Fruit fly (Drosophila melanogaster) whole organism, pupa: ENCODE results near the gene CG18641.
A peak's percentile ranks its signal among the peaks of the same experiment; 100 is the strongest.

Experiments used
- CG13204 ChIP-seq: fragments of 200-800 bp; sonication (Bioruptor generic); optimal IDR thresholded peaks from 2 replicates; lab custom pipeline; 2018; ENCODE audit warnings: missing biosample characterization, mild to moderate bottlenecking, missing genetic modification characterization, moderate library complexity
- CG14655 ChIP-seq: fragments of 200-800 bp; sonication (Bioruptor generic); optimal IDR thresholded peaks from 3 replicates; lab custom pipeline; 2017; ENCODE audit warnings: mild to moderate bottlenecking, missing biosample characterization, missing genetic modification reagents, missing genetic modification characterization
- CG15710 ChIP-seq: fragments of 200-800 bp; sonication (Bioruptor generic); optimal IDR thresholded peaks from 2 replicates; lab custom pipeline; 2018; ENCODE audit warnings: missing biosample characterization, mild to moderate bottlenecking, missing genetic modification characterization, moderate library complexity
- CG17806 ChIP-seq: fragments of 200-800 bp; sonication (Bioruptor generic); optimal IDR thresholded peaks from 2 replicates; lab custom pipeline; 2018; ENCODE audit warnings: missing biosample characterization, mild to moderate bottlenecking, missing genetic modification characterization, moderate library complexity
- CG32121 ChIP-seq: fragments of 200-800 bp; sonication (Bioruptor generic); IDR thresholded peaks from 2 replicates; pipeline ENCODE4 v1.3.6; 2022; ENCODE audit warnings: missing biosample characterization, missing genetic modification characterization
- CG8159 ChIP-seq: fragments of 200-800 bp; sonication (Bioruptor generic); optimal IDR thresholded peaks from 3 replicates; lab custom pipeline; 2018; ENCODE audit warnings: missing biosample characterization, mild to moderate bottlenecking, missing genetic modification characterization, moderate library complexity
- CG9948 ChIP-seq: fragments of 200-800 bp; sonication (Bioruptor generic); optimal IDR thresholded peaks from 2 replicates; lab custom pipeline; 2018; ENCODE audit warnings: missing biosample characterization, mild to moderate bottlenecking, missing genetic modification characterization, moderate library complexity
- EcR ChIP-seq: fragments of 200-800 bp; sonication (Bioruptor generic); optimal IDR thresholded peaks from 3 replicates; lab custom pipeline; 2019; ENCODE audit warnings: missing biosample characterization, missing genetic modification characterization, mild to moderate bottlenecking, moderate library complexity, missing genetic modification reagents
- Pif1B ChIP-seq: fragments of 200-800 bp; sonication (Bioruptor generic); optimal IDR thresholded peaks from 3 replicates; lab custom pipeline; 2016; ENCODE audit warnings: missing biosample characterization, missing genetic modification characterization
- Snoo ChIP-seq: fragments of 200-800 bp; sonication (Bioruptor generic); optimal IDR thresholded peaks from 3 replicates; lab custom pipeline; 2017; ENCODE audit warnings: missing biosample characterization, mild to moderate bottlenecking, missing genetic modification characterization, inconsistent platforms
- fd96Ca ChIP-seq: fragments of 200-800 bp; sonication (Bioruptor generic); IDR thresholded peaks from 3 replicates; pipeline ENCODE4 v1.3.6; 2022; ENCODE audit warnings: missing biosample characterization, missing genetic modification characterization

- TF ChIP-seq CG14655 = no peak
- TF ChIP-seq EcR (GFP tag; lab: Kevin White, UChicago) = no peak
- TF ChIP-seq CG13204 (GFP tag; lab: Kevin White, UChicago) = no peak
- no peak for TF ChIP-seq CG15710 (tag; lab: Kevin White, UChicago)
- no peak for TF ChIP-seq CG9948 (tag; lab: Kevin White, UChicago)
- no peak for TF ChIP-seq CG8159 (tag; lab: Kevin White, UChicago)
- TF ChIP-seq fd96Ca = peak; percentile 38; the same call in 1 of the 3 replicates
- TF ChIP-seq CG17806 (tag; lab: Kevin White, UChicago) = no peak
- no peak for TF ChIP-seq Pif1B (GFP tag; lab: Kevin White, UChicago)
- TF ChIP-seq Snoo (tag; lab: Kevin White, UChicago) = peak; percentile 8
- peak; percentile 53; the same call in 1 of the 2 replicates for TF ChIP-seq CG32121 (GFP tag; lab: Robert Waterston, UW)
These were observed 50.0 kb downstream of the CG18641 start, which contains the start of the genes Rab5 and Axud1 for dm6 chr2L:2365077-2365651.
